Fruit fly (Drosophila melanogaster): Measurements from ENCODE around the gene CG5958.

DNA sequence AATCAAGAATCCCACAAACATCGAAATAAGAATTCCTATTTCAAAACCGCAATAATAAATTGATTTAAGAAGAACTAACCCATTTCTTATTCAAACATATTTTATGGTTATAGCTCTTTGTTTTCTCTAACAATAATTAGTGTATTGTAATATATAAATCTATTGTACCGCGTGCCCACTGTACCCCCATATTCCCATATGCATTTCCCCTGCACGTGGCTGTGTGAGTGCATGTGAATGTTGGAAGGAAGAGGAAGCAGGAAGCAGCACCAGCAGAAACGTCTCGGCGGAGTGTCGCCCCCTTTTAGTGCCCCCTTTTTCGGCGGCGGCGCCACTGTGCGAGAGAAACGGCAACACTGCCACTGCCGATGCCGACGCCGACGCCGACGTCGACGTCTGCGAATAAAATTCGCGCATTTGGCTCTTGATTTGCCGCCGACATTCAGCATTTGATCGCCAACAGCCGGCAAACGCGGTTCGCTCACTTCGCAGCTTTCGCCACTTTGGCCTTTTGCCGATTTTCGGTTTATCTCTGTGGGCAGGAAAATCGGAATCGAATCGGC is 9.9 kb downstream of the CG5958 start:
- TF ChIP-seq Mnt (GFP tag; optimal IDR thresholded peaks at IDR 0.05) (peak; percentile 83), Clk (GFP tag; optimal IDR thresholded peaks at IDR 0.05) (peak; percentile 34), CG12768 (GFP tag; optimal IDR thresholded peaks at IDR 0.05) (peak; percentile 72), CG11617 (GFP tag; optimal IDR thresholded peaks at IDR 0.05) (peak; percentile 41), CG1620 (GFP tag; optimal IDR thresholded peaks at IDR 0.05) (peak; percentile 32), pad (GFP tag; optimal IDR thresholded peaks at IDR 0.05) (peak; percentile 100), cnc (optimal IDR thresholded peaks at IDR 0.05) (no peak), CG7101 (tag; optimal IDR thresholded peaks at IDR 0.05) (peak; percentile 66)
